Fruit fly (Drosophila melanogaster) whole organism: ENCODE results near the gene CG9733.

ENCODE experiments used
- CG8478 ChIP-seq: fragments of >200 bp; optimal IDR thresholded peaks from 2 replicates; lab custom pipeline; 2018; ENCODE audit warnings: inconsistent platforms
- Dll ChIP-seq: fragments of >200 bp; optimal IDR thresholded peaks from 2 replicates; lab custom pipeline; 2017
- EcR ChIP-seq, 2 experiments: fragments of >200 bp; optimal IDR thresholded peaks; 2 replicates each; lab custom pipeline; 2017; ENCODE audit warnings: missing biosample characterization in 2 of 2, missing genetic modification characterization in 2 of 2, missing genetic modification reagents in 2 of 2
- pan ChIP-seq: fragments of >200 bp; optimal IDR thresholded peaks from 2 replicates; lab custom pipeline; 2017
- usp ChIP-seq: fragments of >200 bp; optimal IDR thresholded peaks from 2 replicates; lab custom pipeline; 2017; ENCODE audit warnings: missing biosample characterization, missing genetic modification characterization, mixed read lengths

- TF ChIP-seq usp (no peak), Dll (no peak), EcR (GFP tag; optimal IDR thresholded peaks at IDR 0.05; lab: Kevin White, UChicago) (no peak), pan (lab: Kevin White, UChicago) (no peak), CG8478 (lab: Kevin White, UChicago) (no peak)
These were observed 46.3 kb downstream of the CG9733 start for dm6 chr3R:30200091-30200698.
